Worm (Caenorhabditis elegans): ENCODE measurements around the gene gst-21.

DNA sequence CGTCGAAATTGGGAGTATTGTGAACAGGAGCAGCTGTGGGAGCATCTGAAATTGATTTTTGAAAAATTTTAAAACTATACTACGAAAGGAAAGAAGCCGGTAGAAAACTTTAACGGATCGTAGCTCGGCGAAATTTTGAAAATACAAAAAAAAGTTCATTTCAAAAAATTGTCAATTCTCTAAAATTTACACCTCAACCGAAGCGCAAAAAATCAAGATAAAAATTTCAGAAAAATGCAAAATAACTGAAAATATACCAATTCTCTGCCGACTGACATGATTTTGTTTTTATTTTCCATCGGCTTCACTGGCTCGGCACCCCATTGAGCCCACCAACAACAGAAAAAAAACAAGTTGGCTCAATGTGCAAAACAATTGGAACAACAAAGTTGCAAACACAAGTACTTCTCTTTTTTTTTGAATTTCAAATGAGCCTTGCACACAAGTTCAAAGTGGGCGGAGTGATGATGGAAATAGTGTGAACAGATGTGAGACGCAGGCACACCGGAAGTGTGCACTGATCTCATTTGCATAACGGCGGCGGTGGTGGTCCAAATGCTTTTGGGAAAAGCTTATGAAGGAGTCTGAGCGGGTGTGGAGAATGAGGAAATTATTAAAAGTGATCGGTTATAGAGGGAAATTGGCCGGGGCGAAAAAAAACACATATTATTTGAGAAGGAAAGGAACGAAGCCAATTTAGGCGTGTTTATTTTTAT is 43.2 kb upstream of the gst-21 start, which contains the start of gene F36H9.7:
- TF ChIP-seq him-1 (tag; optimal IDR thresholded peaks at IDR 0.05) (no peak), dao-5 (tag; optimal IDR thresholded peaks at IDR 0.05) (no peak), W03F9.2 (tag; optimal IDR thresholded peaks at IDR 0.05) (no peak)

Measured in whole organism, L4/young adult.